Fruit fly (Drosophila melanogaster): ENCODE data around the gene CG31624.

The CG31624 gene

dm6 chr2L:21166422-21166821 lies 33.8 kb downstream of the CG31624 start:
- TF ChIP-seq CG18599 (GFP tag; optimal IDR thresholded peaks at IDR 0.05) (no peak), CG34422 (GFP tag; IDR thresholded peaks at IDR 0.05) (peak; percentile 36; the same call in 1 of the 3 replicates), CG3847 (GFP tag; IDR thresholded peaks at IDR 0.05) (peak; percentile 24; the same call in 1 of the 2 replicates), CG10321 (GFP tag; IDR thresholded peaks at IDR 0.05) (no peak), CG8478 (optimal IDR thresholded peaks at IDR 0.05) (no peak), Lpt (GFP tag; optimal IDR thresholded peaks at IDR 0.05) (no peak), CG10543 (GFP tag; optimal IDR thresholded peaks at IDR 0.05) (peak; percentile 23), salm (tag; optimal IDR thresholded peaks at IDR 0.05) (no peak), Med (GFP tag) (peak; percentile 84), sna (GFP tag; IDR thresholded peaks at IDR 0.05; ENCODE audit: partially characterized antibody) (0 out of 2 replicates have a peak, but pooled peaks have one; percentile 11), exex (tag; optimal IDR thresholded peaks at IDR 0.05) (no peak), CG2116 (GFP tag; optimal IDR thresholded peaks at IDR 0.05) (peak; percentile 29), MESR4 (GFP tag; optimal IDR thresholded peaks at IDR 0.05) (peak; percentile 82), Dfd (GFP tag; optimal IDR thresholded peaks at IDR 0.05) (no peak), CG14050 (GFP tag; IDR thresholded peaks at IDR 0.05) (no peak), CoRest (tag; optimal IDR thresholded peaks at IDR 0.05) (peak; percentile 22), CG11456 (GFP tag; IDR thresholded peaks at IDR 0.05) (no peak), Mad (GFP tag; optimal IDR thresholded peaks at IDR 0.05) (no peak), yki (optimal IDR thresholded peaks at IDR 0.05) (no peak), zfh2 (GFP tag; optimal IDR thresholded peaks at IDR 0.05) (peak; percentile 31), pho (GFP tag; optimal IDR thresholded peaks at IDR 0.05) (no peak), CG8359 (GFP tag; optimal IDR thresholded peaks at IDR 0.05; ENCODE audit: borderline replicate concordance) (no peak), ssp (GFP tag; IDR thresholded peaks at IDR 0.05) (no peak), CG11085 (GFP tag; IDR thresholded peaks at IDR 0.05) (no peak), Pdp1 (GFP tag; optimal IDR thresholded peaks at IDR 0.05) (peak in 1 of 2 experiments; percentile 99), CG10366 (GFP tag; IDR thresholded peaks at IDR 0.05) (no peak), wek (GFP tag; optimal IDR thresholded peaks at IDR 0.05) (no peak), lbe (GFP tag; optimal IDR thresholded peaks at IDR 0.05) (no peak), CG2120 (GFP tag; optimal IDR thresholded peaks at IDR 0.05) (peak; percentile 8), CG13775 (GFP tag; optimal IDR thresholded peaks at IDR 0.05) (no peak), Dref (GFP tag; IDR thresholded peaks at IDR 0.05) (no peak), gfzf (GFP tag; optimal IDR thresholded peaks at IDR 0.05) (peak; percentile 18), CG10267 (tag; optimal IDR thresholded peaks at IDR 0.05) (peak; percentile 89), Myb (GFP tag; optimal IDR thresholded peaks at IDR 0.05) (peak; percentile 87), CG8290 (GFP tag; optimal IDR thresholded peaks at IDR 0.05) (no peak), CG8290 (tag; optimal IDR thresholded peaks at IDR 0.05) (peak in 1 of 2 experiments; percentile 44), CG17328 (GFP tag; IDR thresholded peaks at IDR 0.05) (0 out of 2 replicates have a peak, but pooled peaks have one; percentile 5), CG30020 (tag; optimal IDR thresholded peaks at IDR 0.05) (no peak), Sry-δ (GFP tag; optimal IDR thresholded peaks at IDR 0.05) (peak; percentile 14), dysf (GFP tag; IDR thresholded peaks at IDR 0.05) (no peak), CG12391 (tag; optimal IDR thresholded peaks at IDR 0.05) (peak; percentile 0), Rfx (GFP tag; IDR thresholded peaks at IDR 0.05) (peak; percentile 22; the same call in 1 of the 2 replicates), trem (tag; optimal IDR thresholded peaks at IDR 0.05) (peak; percentile 16), CG3065 (GFP tag; optimal IDR thresholded peaks at IDR 0.05) (no peak), CG6254 (GFP tag; optimal IDR thresholded peaks at IDR 0.05) (no peak), bigmax (GFP tag; optimal IDR thresholded peaks at IDR 0.05) (peak; percentile 100), Ets97D (GFP tag; optimal IDR thresholded peaks at IDR 0.05) (peak; percentile 10), Rx (GFP tag; IDR thresholded peaks at IDR 0.05) (no peak), grau (tag; optimal IDR thresholded peaks at IDR 0.05) (peak; percentile 3), HLH54F (GFP tag; optimal IDR thresholded peaks at IDR 0.05) (peak; percentile 10), Fer2 (tag; optimal IDR thresholded peaks at IDR 0.05) (no peak), CG10654 (GFP tag; optimal IDR thresholded peaks at IDR 0.05) (no peak)
